Worm (Caenorhabditis elegans): ENCODE data around the gene ztf-1.

DNA sequence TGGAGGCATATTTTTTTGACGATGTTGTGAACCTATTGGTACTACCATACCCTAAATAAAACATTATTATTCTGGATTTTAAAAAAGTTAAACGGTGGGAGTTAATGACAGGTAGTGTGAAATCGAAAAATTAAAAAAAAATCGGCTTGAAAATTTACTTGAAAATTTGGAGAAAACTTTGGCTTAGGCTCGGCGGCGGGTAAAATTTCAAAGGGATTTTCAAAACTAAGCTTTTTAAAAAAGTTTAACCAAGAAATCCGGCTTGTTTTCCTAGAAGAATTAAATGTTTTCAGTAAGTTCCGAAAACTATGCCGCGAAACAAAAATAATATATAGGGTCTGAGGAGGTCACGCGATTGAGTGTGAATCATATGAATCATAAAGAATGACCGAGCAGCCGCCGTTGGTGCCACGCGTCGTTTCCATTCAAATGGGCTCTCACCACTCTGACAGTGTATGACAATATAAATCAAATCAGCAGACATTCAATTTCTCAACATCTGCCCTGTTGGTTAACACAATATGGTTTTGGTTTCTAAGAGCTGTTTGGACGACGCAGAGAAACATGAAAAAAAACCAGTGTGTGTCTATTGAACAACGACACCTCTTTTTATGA is 31.0 kb downstream of the ztf-1 start, which contains the start of gene aak-1:
- TF ChIP-seq unc-62 (GFP tag; optimal IDR thresholded peaks at IDR 0.05) (no peak), lsy-2 (tag; optimal IDR thresholded peaks at IDR 0.05) (no peak), unc-39 (tag; optimal IDR thresholded peaks at IDR 0.05) (no peak), nhr-12 (tag; optimal IDR thresholded peaks at IDR 0.05) (no peak), ztf-11 (tag; optimal IDR thresholded peaks at IDR 0.05) (no peak), nhr-237 (tag; optimal IDR thresholded peaks at IDR 0.05) (no peak), M03D4.4 (tag; optimal IDR thresholded peaks at IDR 0.05) (no peak), mls-2 (tag; optimal IDR thresholded peaks at IDR 0.05) (no peak), hlh-1 (tag; optimal IDR thresholded peaks at IDR 0.05) (no peak), elt-1 (tag; optimal IDR thresholded peaks at IDR 0.05; ENCODE audit: borderline replicate concordance, insufficient read depth) (no peak), pha-4 (tag; optimal IDR thresholded peaks at IDR 0.05) (no peak)

All from whole organism, mixed stage, embryonic.